Fruit fly (Drosophila melanogaster): Measurements from ENCODE around the gene CG6149.
A peak's percentile ranks its signal among the peaks of the same experiment; 100 is the strongest.

DNA sequence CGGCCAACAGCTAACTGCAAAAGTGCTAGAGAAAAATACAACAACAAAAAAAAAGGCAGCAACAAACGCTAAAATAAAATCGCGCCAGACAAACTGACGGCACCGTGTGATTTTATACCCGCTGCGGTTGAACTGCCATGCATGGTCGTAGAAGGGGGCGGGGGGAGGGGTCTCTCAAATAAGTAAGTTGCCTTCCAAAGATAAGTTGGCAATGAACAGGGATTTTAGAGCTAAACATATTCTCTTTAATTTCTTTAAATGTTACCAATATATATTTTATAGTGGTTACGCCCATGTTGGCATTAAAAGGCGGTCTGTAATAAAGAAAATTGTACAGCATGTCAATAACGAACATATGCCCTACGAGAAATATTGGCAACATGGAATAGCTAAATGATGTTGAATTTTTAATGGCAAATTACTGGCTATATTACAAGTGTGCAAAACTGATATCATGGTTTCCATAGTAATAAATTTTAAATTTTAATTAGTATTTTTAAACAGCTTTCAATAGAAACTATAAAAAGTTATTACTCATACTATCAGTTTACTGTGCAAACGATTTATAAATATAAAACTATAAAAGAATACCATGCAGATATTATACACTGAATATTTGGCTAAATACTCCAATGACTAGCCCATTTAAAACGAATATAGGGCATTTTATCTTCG is 3.9 kb downstream of the CG6149 start:
- TF ChIP-seq CG32121 (GFP tag; IDR thresholded peaks at IDR 0.05) (peak; percentile 95), fd96Ca (GFP tag; IDR thresholded peaks at IDR 0.05) (peak; percentile 97), rn (GFP tag; IDR thresholded peaks at IDR 0.05) (peak; percentile 87), D1 (tag; optimal IDR thresholded peaks at IDR 0.05) (peak; percentile 69), CG8159 (tag; optimal IDR thresholded peaks at IDR 0.05) (peak; percentile 89), CG15710 (tag; optimal IDR thresholded peaks at IDR 0.05) (peak; percentile 94), CG14655 (GFP tag; optimal IDR thresholded peaks at IDR 0.05) (peak; percentile 81), CG4496 (GFP tag; IDR thresholded peaks at IDR 0.05) (peak; percentile 95), CG17806 (tag; optimal IDR thresholded peaks at IDR 0.05) (peak; percentile 87), EcR (GFP tag; optimal IDR thresholded peaks at IDR 0.05) (peak; percentile 49), CG12605 (GFP tag; IDR thresholded peaks at IDR 0.05) (peak; percentile 88), CG10348 (GFP tag; IDR thresholded peaks at IDR 0.05) (peak; percentile 93), gl (tag; optimal IDR thresholded peaks at IDR 0.05) (peak; percentile 81), CG9948 (tag; optimal IDR thresholded peaks at IDR 0.05) (peak; percentile 81)

Data from whole organism, pupa.